Fruit fly (Drosophila melanogaster) whole organism, embryonic: Measurements from ENCODE around the gene Orc2.

Experiments
- BEAF-32 ChIP-seq: fragments of 200-800 bp; sonication (Bioruptor generic); optimal IDR thresholded peaks from 3 replicates; lab custom pipeline; 2017; ENCODE audit warnings: missing biosample characterization, missing genetic modification characterization, mild to moderate bottlenecking, moderate library complexity, missing genetic modification reagents
- Bdp1 ChIP-seq: fragments of 200-800 bp; sonication (Bioruptor generic); optimal IDR thresholded peaks from 3 replicates; lab custom pipeline; 2016; ENCODE audit warnings: missing biosample characterization, missing genetic modification characterization
- C15 ChIP-seq: fragments of 200-800 bp; sonication (Bioruptor generic); IDR thresholded peaks from 3 replicates; pipeline ENCODE4 v1.3.6; 2022; ENCODE audit warnings: missing biosample characterization, missing genetic modification characterization
- CG10565 ChIP-seq: fragments of 200-800 bp; sonication (Bioruptor generic); optimal IDR thresholded peaks from 3 replicates; lab custom pipeline; 2016; ENCODE audit warnings: missing biosample characterization, mild to moderate bottlenecking, missing genetic modification characterization
- CG10979 ChIP-seq: fragments of 200-800 bp; sonication (Bioruptor generic); optimal IDR thresholded peaks from 2 replicates; lab custom pipeline; 2018; ENCODE audit warnings: missing biosample characterization, mild to moderate bottlenecking, missing genetic modification characterization, moderate library complexity
- CG1233 ChIP-seq: fragments of 200-800 bp; sonication (Bioruptor generic); optimal IDR thresholded peaks from 4 replicates; lab custom pipeline; 2018; ENCODE audit warnings: missing biosample characterization, mild to moderate bottlenecking, missing genetic modification characterization
- CG14014 ChIP-seq: fragments of 200-800 bp; sonication (Bioruptor generic); IDR thresholded peaks from 2 replicates; pipeline ENCODE4 v1.3.6; 2022; ENCODE audit warnings: missing biosample characterization, missing genetic modification characterization
- CG15269 ChIP-seq: fragments of 200-800 bp; sonication (Bioruptor generic); optimal IDR thresholded peaks from 2 replicates; lab custom pipeline; 2018; ENCODE audit warnings: missing biosample characterization, mild to moderate bottlenecking, missing genetic modification characterization, moderate library complexity
- CG1529 ChIP-seq: fragments of 200-800 bp; sonication (Bioruptor generic); optimal IDR thresholded peaks from 3 replicates; lab custom pipeline; 2018; ENCODE audit warnings: missing biosample characterization, missing genetic modification characterization
- CG15479 ChIP-seq: fragments of 200-800 bp; sonication (Bioruptor generic); optimal IDR thresholded peaks from 3 replicates; lab custom pipeline; 2019; ENCODE audit warnings: missing biosample characterization, mild to moderate bottlenecking, missing genetic modification characterization, moderate library complexity
- CG2678 ChIP-seq: fragments of 200-800 bp; sonication (Bioruptor generic); optimal IDR thresholded peaks from 3 replicates; lab custom pipeline; 2019; ENCODE audit warnings: missing biosample characterization, mild to moderate bottlenecking, missing genetic modification characterization, moderate library complexity
- CG30020 ChIP-seq: fragments of 200-800 bp; optimal IDR thresholded peaks from 2 replicates; lab custom pipeline; 2019; ENCODE audit warnings: missing biosample characterization, mild to moderate bottlenecking, missing genetic modification characterization, moderate library complexity
- CG30403 ChIP-seq: fragments of 200-800 bp; sonication (Bioruptor generic); optimal IDR thresholded peaks from 3 replicates; lab custom pipeline; 2016; ENCODE audit warnings: missing biosample characterization, missing genetic modification characterization
- CG3065 ChIP-seq: fragments of 200-800 bp; sonication (Bioruptor generic); optimal IDR thresholded peaks from 2 replicates; lab custom pipeline; 2016; ENCODE audit warnings: missing biosample characterization, missing genetic modification characterization
- CG33213 ChIP-seq: fragments of 200-800 bp; sonication (Bioruptor generic); optimal IDR thresholded peaks from 3 replicates; lab custom pipeline; 2016; ENCODE audit warnings: missing biosample characterization, missing genetic modification characterization
- CG3847 ChIP-seq: fragments of 200-800 bp; sonication (Bioruptor generic); IDR thresholded peaks from 2 replicates; pipeline ENCODE4 v1.3.6; 2022; ENCODE audit warnings: missing biosample characterization, missing genetic modification characterization
- CG4424 ChIP-seq: fragments of 200-800 bp; sonication (Bioruptor generic); optimal IDR thresholded peaks from 3 replicates; lab custom pipeline; 2016; ENCODE audit warnings: missing biosample characterization, missing genetic modification characterization
- CG4820 ChIP-seq: fragments of 200-800 bp; sonication (Bioruptor generic); optimal IDR thresholded peaks from 3 replicates; lab custom pipeline; 2016; ENCODE audit warnings: missing biosample characterization, missing genetic modification characterization
- CG5180 ChIP-seq: fragments of 200-800 bp; sonication (Bioruptor generic); optimal IDR thresholded peaks from 3 replicates; lab custom pipeline; 2017; ENCODE audit warnings: missing biosample characterization, missing genetic modification characterization, mild to moderate bottlenecking, moderate library complexity, missing genetic modification reagents
- CG6175 ChIP-seq: fragments of 200-800 bp; sonication (Bioruptor generic); IDR thresholded peaks from 3 replicates; pipeline ENCODE4 v1.3.6; 2022; ENCODE audit warnings: missing biosample characterization, missing genetic modification characterization
- CG6854 ChIP-seq: fragments of 200-800 bp; sonication (Bioruptor generic); optimal IDR thresholded peaks from 3 replicates; lab custom pipeline; 2017; ENCODE audit warnings: missing biosample characterization, mild to moderate bottlenecking, missing genetic modification characterization
- CG7556 ChIP-seq: fragments of 200-800 bp; sonication (Bioruptor generic); optimal IDR thresholded peaks from 2 replicates; lab custom pipeline; 2017; ENCODE audit warnings: missing biosample characterization, mild to moderate bottlenecking, missing genetic modification characterization
- CG7928 ChIP-seq: fragments of 200-800 bp; sonication (Bioruptor generic); optimal IDR thresholded peaks from 2 replicates; lab custom pipeline; 2017; ENCODE audit warnings: missing biosample characterization, mild to moderate bottlenecking, missing genetic modification characterization
- CG8281 ChIP-seq: fragments of 200-800 bp; sonication (Bioruptor generic); optimal IDR thresholded peaks from 2 replicates; lab custom pipeline; 2018; ENCODE audit warnings: missing biosample characterization, mild to moderate bottlenecking, missing genetic modification characterization, moderate library complexity
- Camta ChIP-seq: fragments of 200-800 bp; sonication (Bioruptor generic); optimal IDR thresholded peaks from 2 replicates; lab custom pipeline; 2016; ENCODE audit warnings: missing biosample characterization, missing genetic modification characterization
- Dad ChIP-seq: fragments of 200-800 bp; sonication (Bioruptor generic); optimal IDR thresholded peaks from 3 replicates; lab custom pipeline; 2016; ENCODE audit warnings: missing biosample characterization, missing genetic modification characterization
- Dp ChIP-seq: fragments of 200-800 bp; sonication (Bioruptor generic); optimal IDR thresholded peaks from 2 replicates; lab custom pipeline; 2018; ENCODE audit warnings: missing biosample characterization, mild to moderate bottlenecking, missing genetic modification characterization, moderate library complexity
- Eip74EF ChIP-seq, 2 experiments: fragments of 200-800 bp in 1 of 2; fragments of >200 bp in 1 of 2; sonication (Bioruptor generic) in 1 of 2; optimal IDR thresholded peaks; 2 replicates each; lab custom pipeline; 2017 to 2019; ENCODE audit warnings: missing biosample characterization in 2 of 2, missing genetic modification characterization in 2 of 2, mild to moderate bottlenecking in 1 of 2, moderate library complexity in 1 of 2
- GATAe ChIP-seq: fragments of 200-800 bp; sonication (Bioruptor generic); conservative IDR thresholded peaks from 2 replicates; pipeline ENCODE4 v1.3.6; 2022; ENCODE audit warnings: missing biosample characterization, missing genetic modification characterization
- HLH4C ChIP-seq: fragments of 200-800 bp; sonication (Bioruptor generic); IDR thresholded peaks from 3 replicates; pipeline ENCODE4 v1.3.6; 2022; ENCODE audit warnings: missing biosample characterization, missing genetic modification characterization; ENCODE audit not compliant: partially characterized antibody
- Hand ChIP-seq: fragments of 200-800 bp; sonication (Bioruptor generic); optimal IDR thresholded peaks from 2 replicates; lab custom pipeline; 2017; ENCODE audit warnings: mild to moderate bottlenecking, missing biosample characterization, missing genetic modification reagents, missing genetic modification characterization
- HmgD ChIP-seq: fragments of 200-800 bp; sonication (Bioruptor generic); optimal IDR thresholded peaks from 3 replicates; lab custom pipeline; 2016; ENCODE audit warnings: missing biosample characterization, missing genetic modification characterization
- Lhr ChIP-seq: fragments of 200-800 bp; sonication (Bioruptor generic); optimal IDR thresholded peaks from 3 replicates; lab custom pipeline; 2017; ENCODE audit warnings: mild to moderate bottlenecking, missing biosample characterization, missing genetic modification reagents, missing genetic modification characterization
- MBD-R2 ChIP-seq: fragments of 200-800 bp; sonication (Bioruptor generic); IDR thresholded peaks from 2 replicates; pipeline ENCODE4 v1.3.6; 2022; ENCODE audit warnings: missing biosample characterization, missing genetic modification characterization
- Meics ChIP-seq: fragments of 200-800 bp; sonication (Bioruptor generic); optimal IDR thresholded peaks from 2 replicates; lab custom pipeline; 2017; ENCODE audit warnings: missing biosample characterization, mild to moderate bottlenecking, missing genetic modification characterization
- Optix ChIP-seq: fragments of 200-800 bp; sonication (Bioruptor generic); IDR thresholded peaks from 3 replicates; pipeline ENCODE4 v1.3.6; 2022; ENCODE audit warnings: missing biosample characterization, missing genetic modification characterization
- Side ChIP-seq: fragments of 200-800 bp; sonication (Bioruptor generic); optimal IDR thresholded peaks from 2 replicates; lab custom pipeline; 2016; ENCODE audit warnings: missing biosample characterization, missing genetic modification characterization
- Sry-δ ChIP-seq: fragments of 200-800 bp; sonication (Bioruptor generic); optimal IDR thresholded peaks from 2 replicates; lab custom pipeline; 2016; ENCODE audit warnings: missing biosample characterization, missing genetic modification characterization
- Taf1 ChIP-seq: fragments of 200-800 bp; sonication (Bioruptor generic); IDR thresholded peaks from 2 replicates; pipeline ENCODE4 v1.3.6; 2022; ENCODE audit warnings: missing biosample characterization, missing genetic modification characterization
- ap ChIP-seq: fragments of 200-800 bp; sonication (Bioruptor generic); IDR thresholded peaks from 2 replicates; pipeline ENCODE4 v1.3.6; 2022; ENCODE audit warnings: missing biosample characterization, missing genetic modification characterization
- bowl ChIP-seq: fragments of 200-800 bp; sonication (Bioruptor generic); IDR thresholded peaks from 2 replicates; pipeline ENCODE4 v1.3.6; 2022; ENCODE audit warnings: missing biosample characterization, missing genetic modification characterization
- croc ChIP-seq: fragments of 200-800 bp; sonication (Bioruptor generic); conservative IDR thresholded peaks from 3 replicates; pipeline ENCODE4 v1.3.6; 2022; ENCODE audit warnings: missing biosample characterization, missing genetic modification characterization
- her ChIP-seq: fragments of 200-800 bp; sonication (Bioruptor generic); optimal IDR thresholded peaks from 2 replicates; lab custom pipeline; 2016; ENCODE audit warnings: missing biosample characterization, missing genetic modification characterization
- hkb ChIP-seq, 2 experiments: fragments of 200-800 bp in 1 of 2; fragments of >200 bp in 1 of 2; sonication (Bioruptor generic) in 1 of 2; IDR thresholded peaks in 1 of 2; optimal IDR thresholded peaks in 1 of 2; 2 replicates each; pipeline versions ENCODE4 v1.3.6 to Lab custom; 2017 to 2022; ENCODE audit warnings: missing biosample characterization in 1 of 2, missing genetic modification characterization in 1 of 2
- knrl ChIP-seq: fragments of 200-800 bp; sonication (Bioruptor generic); IDR thresholded peaks from 3 replicates; pipeline ENCODE4 v1.3.6; 2022; ENCODE audit warnings: missing biosample characterization, missing genetic modification characterization; ENCODE audit not compliant: partially characterized antibody
- phol ChIP-seq: fragments of 200-800 bp; sonication (Bioruptor generic); optimal IDR thresholded peaks from 3 replicates; lab custom pipeline; 2018; ENCODE audit warnings: missing biosample characterization, mild to moderate bottlenecking, missing genetic modification characterization, moderate library complexity
- sc ChIP-seq, 3 experiments: fragments of >200 bp in 2 of 3; fragments of 200-800 bp in 1 of 3; sonication (Bioruptor generic) in 1 of 3; optimal IDR thresholded peaks; 2 replicates in 2 of 3; 3 replicates in 1 of 3; lab custom pipeline; 2017; ENCODE audit warnings: mild to moderate bottlenecking in 1 of 3, missing biosample characterization in 1 of 3, missing genetic modification characterization in 1 of 3, missing genetic modification reagents in 1 of 3
- tap ChIP-seq: fragments of 200-800 bp; optimal IDR thresholded peaks from 3 replicates; lab custom pipeline; 2019; ENCODE audit warnings: missing biosample characterization, mild to moderate bottlenecking, missing genetic modification characterization, moderate library complexity
- tup ChIP-seq: fragments of 200-800 bp; sonication (Bioruptor generic); optimal IDR thresholded peaks from 2 replicates; lab custom pipeline; 2016; ENCODE audit warnings: missing biosample characterization, mild to moderate bottlenecking, missing genetic modification characterization, moderate library complexity
- zfh2 ChIP-seq: fragments of 200-800 bp; sonication (Bioruptor generic); optimal IDR thresholded peaks from 2 replicates; lab custom pipeline; 2016; ENCODE audit warnings: missing biosample characterization, missing genetic modification characterization

Orc2 gene

dm6 chr3R:13964513-13964975 is at the start of gene Orc2 (continued):
- TF ChIP-seq sc (optimal IDR thresholded peaks at IDR 0.05; lab: Kevin White, UChicago) (no peak), sc (GFP tag; optimal IDR thresholded peaks at IDR 0.05; lab: Kevin White, UChicago) (no peak), Optix (no peak), bowl (GFP tag; lab: Robert Waterston, UW) (no peak), Camta (GFP tag; lab: Kevin White, UChicago) (no peak), Side (no peak), CG8281 (no peak), CG4424 (no peak), CG30020 (tag; lab: Kevin White, UChicago) (peak; percentile 57), CG30403 (GFP tag; lab: Kevin White, UChicago) (peak; percentile 17), Sry-δ (GFP tag; lab: Kevin White, UChicago) (peak; percentile 21), CG10565 (GFP tag; lab: Kevin White, UChicago) (no peak), CG33213 (GFP tag; lab: Kevin White, UChicago) (no peak), CG1529 (GFP tag; lab: Kevin White, UChicago) (no peak), MBD-R2 (GFP tag; lab: Robert Waterston, UW) (peak; percentile 31), CG2678 (tag; lab: Kevin White, UChicago) (no peak), CG10979 (tag; lab: Kevin White, UChicago) (no peak), croc (GFP tag; lab: Robert Waterston, UW) (no peak), CG7556 (no peak), HmgD (GFP tag; lab: Kevin White, UChicago) (no peak), hkb (optimal IDR thresholded peaks at IDR 0.05; lab: Kevin White, UChicago) (no peak), hkb (GFP tag; IDR thresholded peaks at IDR 0.05; lab: Robert Waterston, UW) (no peak), ap (GFP tag; lab: Robert Waterston, UW) (no peak), CG3065 (GFP tag; lab: Kevin White, UChicago) (no peak), CG1233 (GFP tag; lab: Kevin White, UChicago) (no peak), HLH4C (GFP tag; lab: Robert Waterston, UW) (peak; percentile 65), C15 (GFP tag; lab: Robert Waterston, UW) (no peak), tup (no peak), GATAe (GFP tag; lab: Robert Waterston, UW) (no peak), CG6175 (GFP tag; lab: Robert Waterston, UW) (no peak), CG4820 (no peak), CG15479 (GFP tag; lab: Kevin White, UChicago) (no peak), BEAF-32 (GFP tag; lab: Kevin White, UChicago) (peak; percentile 45), Taf1 (GFP tag; lab: Robert Waterston, UW) (no peak), zfh2 (GFP tag; lab: Kevin White, UChicago) (no peak), Hand (GFP tag; lab: Kevin White, UChicago) (no peak), Dad (GFP tag; lab: Kevin White, UChicago) (no peak), Lhr (GFP tag; lab: Kevin White, UChicago) (peak; percentile 51), Dp (GFP tag; lab: Kevin White, UChicago) (peak; percentile 84), Eip74EF (GFP tag; optimal IDR thresholded peaks at IDR 0.05; lab: Kevin White, UChicago) (no peak), tap (no peak), CG6854 (GFP tag; lab: Kevin White, UChicago) (no peak), her (GFP tag; lab: Kevin White, UChicago) (no peak), Meics (GFP tag; lab: Kevin White, UChicago) (no peak), CG5180 (GFP tag; lab: Kevin White, UChicago) (no peak), Bdp1 (no peak), knrl (GFP tag; lab: Robert Waterston, UW) (peak; percentile 59; the same call in 2 of the 3 replicates), CG14014 (no peak), CG7928 (GFP tag; lab: Kevin White, UChicago) (peak; percentile 13), phol (peak; percentile 55), CG15269 (tag; lab: Kevin White, UChicago) (peak; percentile 6), CG3847 (GFP tag; lab: Robert Waterston, UW) (no peak; the same call in 1 of the 2 replicates)
